Fruit fly (Drosophila melanogaster) whole organism, wandering third instar larva: Measurements from ENCODE around the gene TTLL5.

Source experiments
- Abd-B ChIP-seq: fragments of >200 bp; optimal IDR thresholded peaks from 2 replicates; lab custom pipeline; 2017; ENCODE audit warnings: missing biosample characterization, missing genetic modification characterization
- CG32264 ChIP-seq: fragments of 200-800 bp; sonication (Bioruptor generic); optimal IDR thresholded peaks from 2 replicates; lab custom pipeline; 2016; ENCODE audit warnings: missing biosample characterization, missing genetic modification characterization
- CG9705 ChIP-seq: fragments of 200-800 bp; sonication (Bioruptor generic); optimal IDR thresholded peaks from 2 replicates; lab custom pipeline; 2018; ENCODE audit warnings: missing biosample characterization, mild to moderate bottlenecking, missing genetic modification characterization
- CrebA ChIP-seq: fragments of 200-800 bp; sonication (Bioruptor generic); optimal IDR thresholded peaks from 2 replicates; lab custom pipeline; 2016; ENCODE audit warnings: missing biosample characterization, mild to moderate bottlenecking, missing genetic modification characterization, borderline replicate concordance
- Dfd ChIP-seq: fragments of >200 bp; optimal IDR thresholded peaks from 2 replicates; lab custom pipeline; 2017; ENCODE audit warnings: missing biosample characterization, missing genetic modification characterization
- Dif ChIP-seq: fragments of 200-275, 200-300 bp; sonication (Bioruptor generic); optimal IDR thresholded peaks from 2 replicates; lab custom pipeline; 2018; ENCODE audit warnings: missing biosample characterization, missing genetic modification characterization; ENCODE audit not compliant: partially characterized antibody
- GATAd ChIP-seq: sonication (Bioruptor generic); optimal IDR thresholded peaks from 2 replicates; lab custom pipeline; 2016; ENCODE audit warnings: missing biosample characterization, missing genetic modification characterization
- HLH106 ChIP-seq: fragments of 200-800 bp; optimal IDR thresholded peaks from 3 replicates; lab custom pipeline; 2019; ENCODE audit warnings: missing biosample characterization, mild to moderate bottlenecking, missing genetic modification characterization, moderate library complexity
- Hr78 ChIP-seq: fragments of >200 bp; optimal IDR thresholded peaks from 2 replicates; lab custom pipeline; 2017; ENCODE audit warnings: missing biosample characterization, missing genetic modification characterization
- Hr83 ChIP-seq: fragments of 200-300 bp; sonication (Bioruptor generic); optimal IDR thresholded peaks from 2 replicates; lab custom pipeline; 2016; ENCODE audit warnings: missing biosample characterization, mild to moderate bottlenecking, missing genetic modification characterization, moderate library complexity; ENCODE audit not compliant: poor library complexity, severe bottlenecking
- Jra ChIP-seq: sonication (Bioruptor generic); optimal IDR thresholded peaks from 2 replicates; lab custom pipeline; 2016; ENCODE audit warnings: missing biosample characterization, missing genetic modification characterization
- Mio ChIP-seq: sonication (Bioruptor generic); optimal IDR thresholded peaks from 2 replicates; lab custom pipeline; 2016; ENCODE audit warnings: missing biosample characterization, missing genetic modification characterization
- N ChIP-seq: fragments of >200 bp; optimal IDR thresholded peaks from 2 replicates; lab custom pipeline; 2018; ENCODE audit warnings: missing biosample characterization, missing external identifiers, missing genetic modification characterization
- OdsH ChIP-seq: fragments of 200-800 bp; sonication (Bioruptor generic); optimal IDR thresholded peaks from 2 replicates; lab custom pipeline; 2016; ENCODE audit warnings: missing biosample characterization, mild to moderate bottlenecking, missing genetic modification characterization
- Rel ChIP-seq, 2 experiments: fragments of 200-800 bp; sonication (Bioruptor generic) in 1 of 2; optimal IDR thresholded peaks; 2 replicates in 1 of 2; 3 replicates in 1 of 2; lab custom pipeline; 2016 to 2019; ENCODE audit warnings: mild to moderate bottlenecking in 2 of 2, missing biosample characterization in 2 of 2, missing genetic modification characterization in 2 of 2, moderate library complexity in 1 of 2
- Sp1 ChIP-seq: fragments of 200-800 bp; sonication (Bioruptor generic); optimal IDR thresholded peaks from 3 replicates; lab custom pipeline; 2019; ENCODE audit warnings: missing biosample characterization, mild to moderate bottlenecking, missing genetic modification characterization, moderate library complexity
- Vsx2 ChIP-seq: fragments of 200-300, 225-300 bp; sonication (Bioruptor generic); optimal IDR thresholded peaks from 2 replicates; lab custom pipeline; 2018; ENCODE audit warnings: missing biosample characterization, missing genetic modification characterization; ENCODE audit not compliant: partially characterized antibody
- br ChIP-seq: fragments of 200-800 bp; sonication (Bioruptor generic); optimal IDR thresholded peaks from 2 replicates; lab custom pipeline; 2016; ENCODE audit warnings: missing biosample characterization, missing genetic modification characterization
- dl ChIP-seq, 2 experiments: fragments of 175-275, 200-275 bp in 1 of 2; fragments of 200-275 bp in 1 of 2; sonication (Bioruptor generic); optimal IDR thresholded peaks; lab custom pipeline; 2018; ENCODE audit warnings: mild to moderate bottlenecking in 2 of 2, missing biosample characterization in 2 of 2, missing genetic modification characterization in 2 of 2, moderate library complexity in 2 of 2; ENCODE audit not compliant: partially characterized antibody in 2 of 2, insufficient read depth in 1 of 2
- dmrt93B ChIP-seq: fragments of 200-800 bp; sonication (Bioruptor generic); optimal IDR thresholded peaks from 2 replicates; lab custom pipeline; 2018; ENCODE audit warnings: missing biosample characterization, mild to moderate bottlenecking, missing genetic modification characterization
- ey ChIP-seq: fragments of 200-800 bp; sonication (Bioruptor generic); optimal IDR thresholded peaks from 2 replicates; lab custom pipeline; 2016; ENCODE audit warnings: missing biosample characterization, missing genetic modification characterization
- foxo ChIP-seq, 2 experiments: fragments of 200-800 bp; sonication (Bioruptor generic); optimal IDR thresholded peaks; 2 replicates in 1 of 2; 3 replicates in 1 of 2; lab custom pipeline; 2016 to 2017; ENCODE audit warnings: missing biosample characterization in 2 of 2, missing genetic modification characterization in 2 of 2
- fru ChIP-seq: fragments of 200-800 bp; sonication (Bioruptor generic); optimal IDR thresholded peaks from 3 replicates; lab custom pipeline; 2016; ENCODE audit warnings: missing biosample characterization, mild to moderate bottlenecking, missing genetic modification characterization
- h ChIP-seq: fragments of 200-800 bp; sonication (Bioruptor generic); optimal IDR thresholded peaks from 3 replicates; lab custom pipeline; 2016; ENCODE audit warnings: missing biosample characterization, mild to moderate bottlenecking, missing genetic modification characterization
- jim ChIP-seq: fragments of 175-275, 200-325 bp; sonication (Bioruptor generic); optimal IDR thresholded peaks from 2 replicates; lab custom pipeline; 2016; ENCODE audit warnings: missing biosample characterization, mild to moderate bottlenecking, missing genetic modification characterization
- lola ChIP-seq: fragments of >200 bp; optimal IDR thresholded peaks from 2 replicates; lab custom pipeline; 2017; ENCODE audit warnings: missing biosample characterization, missing genetic modification characterization
- psq ChIP-seq: fragments of 200-800 bp; sonication (Bioruptor generic); optimal IDR thresholded peaks from 3 replicates; lab custom pipeline; 2017; ENCODE audit warnings: missing biosample characterization, mild to moderate bottlenecking, missing genetic modification characterization, moderate library complexity
- rgr ChIP-seq: fragments of 200-800 bp; sonication (Bioruptor generic); optimal IDR thresholded peaks from 3 replicates; lab custom pipeline; 2016; ENCODE audit warnings: missing biosample characterization, mild to moderate bottlenecking, missing genetic modification characterization
- tai ChIP-seq: sonication (Bioruptor generic); optimal IDR thresholded peaks from 2 replicates; lab custom pipeline; 2016; ENCODE audit warnings: missing biosample characterization, missing genetic modification characterization
- usp ChIP-seq: fragments of >200 bp; optimal IDR thresholded peaks from 2 replicates; lab custom pipeline; 2017; ENCODE audit warnings: missing biosample characterization, missing genetic modification characterization
- woc ChIP-seq: sonication (Bioruptor generic); optimal IDR thresholded peaks from 2 replicates; lab custom pipeline; 2016; ENCODE audit warnings: missing biosample characterization, mild to moderate bottlenecking, missing genetic modification characterization

TTLL5 gene

dm6 chr3R:25123262-25123661 is 542 bp upstream of the TTLL5 start, which contains the start of gene vig2:
vig2 (plus strand) TSS chr3R:25123373.
- TF ChIP-seq HLH106 (tag; lab: Kevin White, UChicago) (peak; percentile 33), Hr83 (GFP tag; lab: Kevin White, UChicago) (peak; percentile 68), Sp1 (GFP tag; lab: Kevin White, UChicago) (peak; percentile 26), dmrt93B (peak; percentile 60), CG9705 (GFP tag; lab: Kevin White, UChicago) (peak; percentile 43), rgr (GFP tag; lab: Kevin White, UChicago) (peak; percentile 61)

dm6 chr3R:25112466-25112939 is 10.2 kb downstream of the TTLL5 start, which contains the start of gene Nepl16:
Nepl16 (minus strand) TSS chr3R:25112516.
- TF ChIP-seq br (GFP tag; lab: Kevin White, UChicago) (no peak), lola (GFP tag; lab: Kevin White, UChicago) (no peak), Abd-B (GFP tag; lab: Kevin White, UChicago) (no peak), CG32264 (GFP tag; lab: Kevin White, UChicago) (no peak), Mio (GFP tag; lab: Kevin White, UChicago) (no peak), CrebA (GFP tag; lab: Kevin White, UChicago) (no peak)

- TF ChIP-seq usp (no peak), HLH106 (tag; lab: Kevin White, UChicago) (no peak), N (GFP tag; lab: Kevin White, UChicago) (no peak), jim (no peak), CrebA (GFP tag; lab: Kevin White, UChicago) (no peak)
Measured at dm6 chr3R:25108932-25109331, 13.8 kb downstream of the TTLL5 start, which contains the start of gene CG34027. CG34027 (minus strand) TSS chr3R:25109032.

dm6 chr3R:25102253-25102652 is 20.5 kb downstream of the TTLL5 start, which contains the start of gene CG45095:
CG45095 (plus strand) TSS chr3R:25102553.
- TF ChIP-seq dl (GFP tag; optimal IDR thresholded peaks at IDR 0.05; lab: Kevin White, UChicago; ENCODE audit: insufficient read depth in 1 of 2, partially characterized antibody in 2 of 2) (no peak), br (GFP tag; lab: Kevin White, UChicago) (no peak), ey (no peak), Dfd (GFP tag; lab: Kevin White, UChicago) (no peak), fru (GFP tag; lab: Kevin White, UChicago) (no peak), Abd-B (GFP tag; lab: Kevin White, UChicago) (no peak), GATAd (GFP tag; lab: Kevin White, UChicago) (no peak), OdsH (GFP tag; lab: Kevin White, UChicago) (no peak), h (GFP tag; lab: Kevin White, UChicago) (no peak), CrebA (GFP tag; lab: Kevin White, UChicago) (no peak), Hr83 (GFP tag; lab: Kevin White, UChicago) (no peak), Hr78 (GFP tag; lab: Kevin White, UChicago) (no peak), Vsx2 (no peak), N (GFP tag; lab: Kevin White, UChicago) (no peak), Rel (GFP tag; optimal IDR thresholded peaks at IDR 0.05; lab: Kevin White, UChicago) (no peak), Rel (tag; optimal IDR thresholded peaks at IDR 0.05; lab: Kevin White, UChicago) (no peak), Jra (GFP tag; lab: Kevin White, UChicago) (no peak), CG9705 (GFP tag; lab: Kevin White, UChicago) (no peak), psq (no peak)
- TF ChIP-seq, all 38 proteins: peak for 0

dm6 chr3R:25097486-25097885 is 25.2 kb downstream of the TTLL5 start, which contains the start of the genes CG33095 and CG33096:
CG33095 (plus strand) TSS chr3R:25097672.
CG33096 (plus strand) TSS chr3R:25097672.
- TF ChIP-seq tai (GFP tag; lab: Kevin White, UChicago) (no peak), lola (GFP tag; lab: Kevin White, UChicago) (no peak), woc (GFP tag; lab: Kevin White, UChicago) (peak; percentile 62), foxo (GFP tag; optimal IDR thresholded peaks at IDR 0.05; lab: Kevin White, UChicago) (no peak), CG9705 (GFP tag; lab: Kevin White, UChicago) (no peak), Dif (peak; percentile 19)
